Worm (Caenorhabditis elegans) whole organism, L3 larva: Measurements from ENCODE around the gene ztf-7.

Experiments used
- ZK546.5 ChIP-seq: sonication (generic microtip); optimal IDR thresholded peaks from 2 replicates; lab custom pipeline; 2017; ENCODE audit warnings: missing biosample characterization, missing genetic modification characterization
- ama-1 ChIP-seq: fragments of 150-350 bp; optimal IDR thresholded peaks from 2 replicates; lab custom pipeline; 2018
- ceh-16 ChIP-seq: sonication (generic microtip); optimal IDR thresholded peaks from 2 replicates; lab custom pipeline; 2017; ENCODE audit warnings: missing biosample characterization, missing genetic modification characterization
- ceh-28 ChIP-seq: fragments of 150-350 bp; optimal IDR thresholded peaks from 2 replicates; lab custom pipeline; 2014; ENCODE audit warnings: missing biosample characterization, missing genetic modification reagents, missing genetic modification characterization
- ceh-82 ChIP-seq: fragments of 150-350 bp; optimal IDR thresholded peaks from 2 replicates; lab custom pipeline; 2014; ENCODE audit warnings: missing biosample characterization, missing genetic modification characterization
- egl-27 ChIP-seq: sonication (generic microtip); optimal IDR thresholded peaks from 4 replicates; lab custom pipeline; 2017; ENCODE audit warnings: missing biosample characterization, missing genetic modification reagents, missing genetic modification characterization
- egl-5 ChIP-seq: fragments of 150-350 bp; optimal IDR thresholded peaks from 2 replicates; lab custom pipeline; 2017; ENCODE audit warnings: missing biosample characterization, missing genetic modification reagents, missing genetic modification characterization, inconsistent platforms
- elt-1 ChIP-seq: fragments of 150-350 bp; optimal IDR thresholded peaks from 2 replicates; lab custom pipeline; 2014; ENCODE audit warnings: missing biosample characterization, missing genetic modification characterization
- elt-2 ChIP-seq: sonication (generic microtip); optimal IDR thresholded peaks from 2 replicates; lab custom pipeline; 2016; ENCODE audit warnings: missing genetic modification reagents, mild to moderate bottlenecking, missing genetic modification characterization, missing compliant biosample characterization
- eor-1 ChIP-seq, 2 experiments: fragments of 150-350 bp; optimal IDR thresholded peaks; 2 replicates each; lab custom pipeline; 2014 to 2018; ENCODE audit warnings: missing biosample characterization in 2 of 2, missing genetic modification characterization in 2 of 2
- fos-1 ChIP-seq: fragments of 150-350 bp; optimal IDR thresholded peaks from 2 replicates; lab custom pipeline; 2014; ENCODE audit warnings: missing biosample characterization, missing genetic modification characterization
- lin-39 ChIP-seq: fragments of 150-350 bp; optimal IDR thresholded peaks from 2 replicates; lab custom pipeline; 2018; ENCODE audit warnings: missing biosample characterization, missing genetic modification reagents, missing genetic modification characterization
- mdl-1 ChIP-seq: fragments of 150-350 bp; optimal IDR thresholded peaks from 2 replicates; lab custom pipeline; 2014; ENCODE audit warnings: missing biosample characterization, missing genetic modification characterization
- mml-1 ChIP-seq: fragments of 150-350 bp; sonication (generic microtip); optimal IDR thresholded peaks from 3 replicates; lab custom pipeline; 2014; ENCODE audit warnings: missing biosample characterization, missing genetic modification characterization
- nfya-1 ChIP-seq: sonication (generic microtip); optimal IDR thresholded peaks from 2 replicates; lab custom pipeline; 2017; ENCODE audit warnings: missing genetic modification characterization, mild to moderate bottlenecking, missing compliant biosample characterization, antibody characterized with exemption, moderate library complexity; ENCODE audit not compliant: insufficient read depth
- nhr-11 ChIP-seq: fragments of 150-350 bp; optimal IDR thresholded peaks from 2 replicates; lab custom pipeline; 2014; ENCODE audit warnings: missing biosample characterization, missing genetic modification characterization
- nhr-23 ChIP-seq: fragments of 150-350 bp; optimal IDR thresholded peaks from 2 replicates; lab custom pipeline; 2014; ENCODE audit warnings: missing biosample characterization, missing genetic modification reagents, missing genetic modification characterization
- nhr-237 ChIP-seq: fragments of 150-350 bp; optimal IDR thresholded peaks from 2 replicates; lab custom pipeline; 2014; ENCODE audit warnings: missing biosample characterization, missing genetic modification characterization
- nhr-25 ChIP-seq: sonication (generic microtip); optimal IDR thresholded peaks from 2 replicates; lab custom pipeline; 2017; ENCODE audit warnings: missing biosample characterization, missing genetic modification characterization
- nhr-28 ChIP-seq: fragments of 150-350 bp; optimal IDR thresholded peaks from 2 replicates; lab custom pipeline; 2014; ENCODE audit warnings: missing biosample characterization, missing genetic modification characterization
- nhr-43 ChIP-seq: sonication (generic microtip); optimal IDR thresholded peaks from 2 replicates; lab custom pipeline; 2016; ENCODE audit warnings: mild to moderate bottlenecking, missing genetic modification characterization, missing compliant biosample characterization; ENCODE audit not compliant: poor library complexity, severe bottlenecking
- nhr-67 ChIP-seq: fragments of 150-350 bp; optimal IDR thresholded peaks from 2 replicates; lab custom pipeline; 2014; ENCODE audit warnings: missing biosample characterization, missing genetic modification characterization
- nhr-76 ChIP-seq: fragments of 150-350 bp; sonication (generic microtip); optimal IDR thresholded peaks from 5 replicates; lab custom pipeline; 2014; ENCODE audit warnings: missing biosample characterization, missing genetic modification characterization
- nhr-77 ChIP-seq: fragments of 150-350 bp; optimal IDR thresholded peaks from 2 replicates; lab custom pipeline; 2014; ENCODE audit warnings: missing biosample characterization, missing genetic modification characterization
- pha-4 ChIP-seq: fragments of 150-350 bp; optimal IDR thresholded peaks from 2 replicates; lab custom pipeline; 2014; ENCODE audit warnings: missing biosample characterization, missing genetic modification reagents, missing genetic modification characterization
- pqm-1 ChIP-seq: fragments of 150-350 bp; optimal IDR thresholded peaks from 2 replicates; lab custom pipeline; 2017; ENCODE audit warnings: missing biosample characterization, missing genetic modification characterization, inconsistent platforms
- sea-2 ChIP-seq: fragments of 150-350 bp; sonication (generic microtip); optimal IDR thresholded peaks from 4 replicates; lab custom pipeline; 2014; ENCODE audit warnings: missing biosample characterization, missing genetic modification reagents, missing genetic modification characterization
- skn-1 ChIP-seq: fragments of 150-350 bp; optimal IDR thresholded peaks from 2 replicates; lab custom pipeline; 2014; ENCODE audit warnings: missing biosample characterization, missing genetic modification characterization
- snpc-4 ChIP-seq: fragments of 150-350 bp; optimal IDR thresholded peaks from 2 replicates; lab custom pipeline; 2014; ENCODE audit warnings: missing biosample characterization, missing genetic modification characterization
- tbx-2 ChIP-seq: sonication (generic microtip); optimal IDR thresholded peaks from 2 replicates; lab custom pipeline; 2016; ENCODE audit warnings: mild to moderate bottlenecking, missing genetic modification characterization, missing compliant biosample characterization
- unc-39 ChIP-seq: sonication (generic microtip); optimal IDR thresholded peaks from 4 replicates; lab custom pipeline; 2017; ENCODE audit warnings: missing biosample characterization, missing genetic modification characterization
- zag-1 ChIP-seq: fragments of 150-350 bp; optimal IDR thresholded peaks from 2 replicates; lab custom pipeline; 2014; ENCODE audit warnings: missing biosample characterization, missing genetic modification characterization
- ztf-11 ChIP-seq: fragments of 150-350 bp; optimal IDR thresholded peaks from 2 replicates; lab custom pipeline; 2014; ENCODE audit warnings: missing biosample characterization, missing genetic modification characterization
- ztf-4 ChIP-seq: fragments of 150-350 bp; optimal IDR thresholded peaks from 2 replicates; lab custom pipeline; 2014; ENCODE audit warnings: missing biosample characterization, missing genetic modification characterization

Gene ztf-7

ce11 chrV:9837679-9838078 lies 48.2 kb upstream of the ztf-7 start, which contains the start of gene srsx-21:
Gene srsx-21 (plus strand): TSS chrV:9837979.
- TF ChIP-seq nhr-23 (tag; lab: Kevin White, UChicago) (no peak), ceh-28 (no peak)

- TF ChIP-seq ZK546.5 (no peak), egl-27 (tag; lab: Kevin White, UChicago) (no peak), mdl-1 (no peak), nhr-25 (tag; lab: Kevin White, UChicago) (no peak), ceh-16 (tag; lab: Kevin White, UChicago) (no peak)
Measured at ce11 chrV:9835945-9836344, 46.4 kb upstream of the ztf-7 start, which contains the start of gene sru-38. Gene sru-38 (minus strand): TSS chrV:9836045.

ce11 chrV:9833900-9834299 lies 44.4 kb upstream of the ztf-7 start, which contains the start of gene sru-40:
Gene sru-40 (minus strand): TSS chrV:9834000.
- TF ChIP-seq nhr-28 (no peak), ceh-82 (tag; lab: Kevin White, UChicago) (no peak), nhr-76 (tag; lab: Kevin White, UChicago) (no peak), egl-5 (tag; lab: Kevin White, UChicago) (no peak), ceh-16 (tag; lab: Kevin White, UChicago) (no peak), lin-39 (no peak), nhr-237 (tag; lab: Kevin White, UChicago) (no peak), ama-1 (lab: Kevin White, UChicago) (no peak), skn-1 (no peak), tbx-2 (no peak), ZK546.5 (no peak), elt-1 (tag; lab: Kevin White, UChicago) (no peak), pqm-1 (tag; lab: Kevin White, UChicago) (no peak), ceh-28 (no peak), ztf-4 (no peak), nhr-11 (tag; lab: Kevin White, UChicago) (no peak), mdl-1 (no peak), sea-2 (GFP tag; lab: Kevin White, UChicago) (no peak)

ce11 chrV:9824149-9824548 lies 34.6 kb upstream of the ztf-7 start, which contains the start of gene str-2:
Gene str-2 (minus strand): TSS chrV:9824249.
- TF ChIP-seq nhr-76 (tag; lab: Kevin White, UChicago) (no peak), ceh-82 (tag; lab: Kevin White, UChicago) (no peak), fos-1 (tag; lab: Kevin White, UChicago) (no peak), mdl-1 (no peak), nfya-1 (tag; lab: Kevin White, UChicago) (no peak), elt-2 (tag; lab: Kevin White, UChicago) (no peak), nhr-28 (no peak), nhr-77 (tag; lab: Kevin White, UChicago) (no peak), ama-1 (lab: Kevin White, UChicago) (no peak), nhr-25 (tag; lab: Kevin White, UChicago) (no peak), nhr-43 (tag; lab: Kevin White, UChicago) (no peak)

ce11 chrV:9821724-9822123 lies 32.2 kb upstream of the ztf-7 start, which contains the start of gene str-193:
Gene str-193 (minus strand): TSS chrV:9821824.
- no peak for TF ChIP-seq ztf-11 (tag; lab: Kevin White, UChicago)
- TF ChIP-seq, all 47 proteins: peak for 0

- TF ChIP-seq ztf-4 (no peak), eor-1 (tag; optimal IDR thresholded peaks at IDR 0.05; lab: Kevin White, UChicago) (no peak), nfya-1 (tag; lab: Kevin White, UChicago) (no peak), nhr-11 (tag; lab: Kevin White, UChicago) (no peak), egl-5 (tag; lab: Kevin White, UChicago) (no peak), ama-1 (lab: Kevin White, UChicago) (no peak)
Measured at ce11 chrV:9816390-9816789, 26.9 kb upstream of the ztf-7 start, which contains the start of gene sru-31. Gene sru-31 (plus strand): TSS chrV:9816690.

- no peak for TF ChIP-seq elt-2 (tag; lab: Kevin White, UChicago)
- TF ChIP-seq pqm-1 (tag; lab: Kevin White, UChicago), result no peak
- TF ChIP-seq fos-1 (tag; lab: Kevin White, UChicago), result no peak
- no peak for TF ChIP-seq ztf-4
- TF ChIP-seq pha-4 (tag; lab: Kevin White, UChicago), result no peak
- TF ChIP-seq zag-1 (tag; lab: Kevin White, UChicago), result no peak
- no peak for TF ChIP-seq nhr-23 (tag; lab: Kevin White, UChicago)
- no peak for TF ChIP-seq unc-39
- TF ChIP-seq mml-1 (tag; lab: Kevin White, UChicago), result no peak
- TF ChIP-seq ztf-11 (tag; lab: Kevin White, UChicago), result no peak
- TF ChIP-seq nhr-67 (tag; lab: Kevin White, UChicago), result no peak
- no peak for TF ChIP-seq ceh-28
- no peak for TF ChIP-seq snpc-4 (tag; lab: Kevin White, UChicago)
Measured at ce11 chrV:9813527-9813926, 24.0 kb upstream of the ztf-7 start, which contains the start of gene sru-30. Gene sru-30 (plus strand): TSS chrV:9813827.
